Worm (Caenorhabditis elegans): ENCODE measurements around the gene F14D7.6.

DNA sequence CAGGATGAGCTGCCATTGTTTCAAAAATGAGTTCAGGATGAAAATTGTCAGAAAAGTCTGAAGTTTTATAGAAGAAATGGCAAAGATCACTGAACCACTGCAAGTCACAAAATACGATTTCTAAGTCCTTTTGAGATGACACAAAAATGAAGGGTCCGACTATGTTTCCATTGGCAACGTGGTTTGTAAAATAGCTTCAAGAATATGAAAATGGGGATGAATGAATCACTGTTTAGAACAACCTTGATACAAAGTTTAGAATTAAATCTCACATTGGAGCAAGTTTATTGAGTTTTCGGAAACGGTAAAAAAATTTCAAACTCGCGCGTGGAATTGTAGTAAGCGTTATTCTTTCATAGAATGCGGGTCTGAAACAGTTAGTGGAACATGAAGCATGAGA, 9.9 kb downstream of the F14D7.6 start, which contains the start of gene ddn-3:
- no peak for TF ChIP-seq dao-5 (tag; optimal IDR thresholded peaks at IDR 0.05)
- TF ChIP-seq W03F9.2 (tag; optimal IDR thresholded peaks at IDR 0.05): no peak

Measured in whole organism, L4/young adult.